Worm (Caenorhabditis elegans): ENCODE measurements around the gene W01C9.2.

W01C9.2 gene

ce11 chrII:8516783-8517182 is 19.4 kb upstream of the W01C9.2 start, which contains the start of gene rnh-2 (continued):
- TF ChIP-seq hlh-13 (GFP tag; optimal IDR thresholded peaks at IDR 0.05) (no peak), T23F11.4 (GFP tag; optimal IDR thresholded peaks at IDR 0.05) (no peak), npax-4 (tag; optimal IDR thresholded peaks at IDR 0.05) (no peak), nfya-1 (tag; optimal IDR thresholded peaks at IDR 0.05) (peak; percentile 4), fkh-10 (GFP tag; optimal IDR thresholded peaks at IDR 0.05) (no peak), pha-4 (tag; optimal IDR thresholded peaks at IDR 0.05) (no peak), ceh-22 (tag; optimal IDR thresholded peaks at IDR 0.05) (no peak), ceh-6 (GFP tag; optimal IDR thresholded peaks at IDR 0.05) (no peak), sox-2 (GFP tag; IDR thresholded peaks at IDR 0.05) (no peak), odd-2 (tag; optimal IDR thresholded peaks at IDR 0.05) (no peak), nhr-232 (tag; optimal IDR thresholded peaks at IDR 0.05) (no peak), unc-55 (GFP tag; optimal IDR thresholded peaks at IDR 0.05) (no peak), hlh-8 (tag; optimal IDR thresholded peaks at IDR 0.05) (peak; percentile 37), ceh-14 (tag; optimal IDR thresholded peaks at IDR 0.05) (peak; percentile 39), lin-11 (tag; optimal IDR thresholded peaks at IDR 0.05) (no peak), pqm-1 (tag; optimal IDR thresholded peaks at IDR 0.05) (no peak), unc-86 (tag; optimal IDR thresholded peaks at IDR 0.05) (no peak), ref-2 (tag; optimal IDR thresholded peaks at IDR 0.05) (peak; percentile 52), sox-4 (tag; optimal IDR thresholded peaks at IDR 0.05) (no peak), ceh-31 (tag; optimal IDR thresholded peaks at IDR 0.05) (peak; percentile 87), ttx-3 (tag; optimal IDR thresholded peaks at IDR 0.05) (no peak), nhr-11 (tag; optimal IDR thresholded peaks at IDR 0.05) (no peak), hlh-30 (tag; optimal IDR thresholded peaks at IDR 0.05; ENCODE audit: insufficient read depth) (no peak), tbx-7 (tag; optimal IDR thresholded peaks at IDR 0.05) (peak; percentile 67), dve-1 (tag; optimal IDR thresholded peaks at IDR 0.05) (peak; percentile 13)

DNA sequence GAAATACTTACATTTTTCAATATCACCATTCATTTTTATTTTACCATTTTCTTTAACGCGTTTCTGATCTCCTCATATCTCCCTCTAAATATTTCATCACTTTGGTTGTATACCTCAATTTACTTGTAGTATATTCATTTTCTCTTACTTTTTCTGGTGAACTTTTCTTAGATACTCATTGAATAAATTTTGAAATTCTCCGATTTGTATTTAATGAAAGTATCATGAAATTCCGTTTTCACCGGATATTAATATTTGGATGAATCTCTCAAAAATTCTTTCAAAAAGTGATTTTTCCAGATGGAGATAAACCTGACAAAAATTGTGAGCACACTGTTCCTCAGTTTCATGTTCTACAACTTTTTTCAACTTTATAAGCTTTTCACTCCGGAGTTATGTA is 17.9 kb upstream of the W01C9.2 start, which contains the start of gene T13H5.8:
Gene T13H5.8, plus strand, starts transcription at position 301 of the 400 bp plus-strand sequence.
- TF ChIP-seq dve-1 (tag; optimal IDR thresholded peaks at IDR 0.05) (no peak), hlh-15 (tag; optimal IDR thresholded peaks at IDR 0.05) (no peak), fkh-6 (tag; optimal IDR thresholded peaks at IDR 0.05) (no peak), npax-4 (tag; optimal IDR thresholded peaks at IDR 0.05) (no peak), ref-2 (tag; optimal IDR thresholded peaks at IDR 0.05) (no peak), odd-2 (tag; optimal IDR thresholded peaks at IDR 0.05) (no peak), ceh-31 (tag; optimal IDR thresholded peaks at IDR 0.05) (no peak), rnt-1 (tag; optimal IDR thresholded peaks at IDR 0.05) (no peak)

ce11 chrII:8520625-8521024 is 15.5 kb upstream of the W01C9.2 start, which contains the start of gene cht-2:
TSS of gene cht-2 (plus strand) at chrII:8520925.
- no peak for TF ChIP-seq ama-1 (optimal IDR thresholded peaks at IDR 0.05)
- TF ChIP-seq sdc-2 (tag; optimal IDR thresholded peaks at IDR 0.05) = no peak
- TF ChIP-seq ceh-18 (tag; optimal IDR thresholded peaks at IDR 0.05) = no peak
- TF ChIP-seq ets-4 (tag; optimal IDR thresholded peaks at IDR 0.05) = no peak
- TF ChIP-seq fkh-6 (tag; optimal IDR thresholded peaks at IDR 0.05) = no peak
- TF ChIP-seq hlh-30 (tag; optimal IDR thresholded peaks at IDR 0.05; ENCODE audit: insufficient read depth) = no peak
- no peak for TF ChIP-seq tbx-7 (tag; optimal IDR thresholded peaks at IDR 0.05)
- no peak for TF ChIP-seq dmd-4 (tag; optimal IDR thresholded peaks at IDR 0.05; ENCODE audit: borderline replicate concordance)
- no peak for TF ChIP-seq hlh-15 (tag; optimal IDR thresholded peaks at IDR 0.05)
- no peak for TF ChIP-seq K09A11.1 (tag; optimal IDR thresholded peaks at IDR 0.05; ENCODE audit: insufficient read depth)
- no peak for TF ChIP-seq syd-9 (tag; optimal IDR thresholded peaks at IDR 0.05)
- TF ChIP-seq odd-2 (tag; optimal IDR thresholded peaks at IDR 0.05) = no peak
- TF ChIP-seq ceh-31 (tag; optimal IDR thresholded peaks at IDR 0.05) = no peak
- TF ChIP-seq pqm-1 (tag; optimal IDR thresholded peaks at IDR 0.05) = no peak

DNA sequence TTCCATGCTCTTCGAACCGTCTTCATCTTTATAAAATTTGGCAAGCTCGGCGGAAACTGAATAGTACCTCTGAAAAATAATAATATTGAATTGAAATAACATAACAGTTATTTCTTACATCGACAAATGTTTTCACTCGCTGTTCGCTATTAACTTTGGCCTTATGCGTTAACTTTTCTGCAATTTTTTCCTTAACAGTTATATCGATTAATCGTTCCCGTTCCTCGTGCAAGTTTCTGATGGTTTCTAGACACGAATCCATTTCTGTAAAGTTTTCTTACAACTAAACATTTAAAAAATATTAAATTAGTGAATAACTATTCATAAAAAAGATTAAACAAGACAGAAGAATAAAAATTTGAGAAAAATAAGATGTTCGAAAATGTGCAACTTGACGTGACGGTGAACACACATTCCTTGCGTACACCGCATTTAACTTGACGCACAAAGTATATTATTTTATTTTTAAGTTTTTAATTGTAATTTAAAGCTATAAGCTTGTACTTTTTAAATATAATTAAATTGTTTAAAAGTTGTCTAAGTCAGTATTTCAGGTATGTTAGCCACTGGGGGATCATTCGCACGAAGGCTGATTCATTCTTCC is 10.9 kb upstream of the W01C9.2 start, which contains the start of the genes prp-9 and mrps-18B:
Gene prp-9, minus strand, starts transcription at position 264 of the 604 bp plus-strand sequence.
Gene mrps-18B, plus strand, starts transcription at position 549 of the 604 bp plus-strand sequence.
- no peak for TF ChIP-seq ceh-31 (tag; optimal IDR thresholded peaks at IDR 0.05)
- TF ChIP-seq hlh-8 (tag; optimal IDR thresholded peaks at IDR 0.05) = no peak
- TF ChIP-seq ama-1 (optimal IDR thresholded peaks at IDR 0.05) = no peak
- TF ChIP-seq lin-11 (tag; optimal IDR thresholded peaks at IDR 0.05) = no peak
- TF ChIP-seq ceh-18 (tag; optimal IDR thresholded peaks at IDR 0.05) = no peak
- no peak for TF ChIP-seq pag-3 (tag; optimal IDR thresholded peaks at IDR 0.05; ENCODE audit: borderline replicate concordance)
- TF ChIP-seq Y22D7AL.16 (tag; optimal IDR thresholded peaks at IDR 0.05) = no peak
- no peak for TF ChIP-seq K09A11.1 (tag; optimal IDR thresholded peaks at IDR 0.05; ENCODE audit: insufficient read depth)
- no peak for TF ChIP-seq ceh-30 (tag; optimal IDR thresholded peaks at IDR 0.05)
- TF ChIP-seq pros-1 (tag; optimal IDR thresholded peaks at IDR 0.05) = no peak
- no peak for TF ChIP-seq ztf-16 (tag; optimal IDR thresholded peaks at IDR 0.05)
- no peak for TF ChIP-seq fax-1 (tag; optimal IDR thresholded peaks at IDR 0.05)
- TF ChIP-seq che-1 (tag; optimal IDR thresholded peaks at IDR 0.05) = no peak
